Fruit fly (Drosophila melanogaster) whole organism, adult: ENCODE measurements around the gene CG17982.

ENCODE experiments used
- CG12768 ChIP-seq: fragments of 200-800 bp; sonication (Bioruptor generic); optimal IDR thresholded peaks from 2 replicates; lab custom pipeline; 2017; ENCODE audit warnings: missing biosample characterization, missing genetic modification characterization, mild to moderate bottlenecking, moderate library complexity, missing genetic modification reagents
- CG14711 ChIP-seq: fragments of 200-800 bp; sonication (Bioruptor generic); optimal IDR thresholded peaks from 2 replicates; lab custom pipeline; 2018; ENCODE audit warnings: missing biosample characterization, mild to moderate bottlenecking, missing genetic modification characterization, moderate library complexity
- CG1620 ChIP-seq: fragments of 200-800 bp; sonication (Bioruptor generic); optimal IDR thresholded peaks from 2 replicates; lab custom pipeline; 2016; ENCODE audit warnings: missing biosample characterization, missing genetic modification characterization
- CG33017 ChIP-seq: fragments of 200-800 bp; sonication (Bioruptor generic); optimal IDR thresholded peaks from 2 replicates; lab custom pipeline; 2018; ENCODE audit warnings: missing biosample characterization, mild to moderate bottlenecking, missing genetic modification characterization, moderate library complexity
- CG5204 ChIP-seq: fragments of 200-800 bp; sonication (Bioruptor generic); optimal IDR thresholded peaks from 2 replicates; lab custom pipeline; 2016; ENCODE audit warnings: missing biosample characterization, missing genetic modification characterization
- CG7045 ChIP-seq: fragments of 200-800 bp; sonication (Bioruptor generic); optimal IDR thresholded peaks from 2 replicates; lab custom pipeline; 2017; ENCODE audit warnings: missing biosample characterization, mild to moderate bottlenecking, missing genetic modification characterization
- CG7101 ChIP-seq: fragments of 200-800 bp; sonication (Bioruptor generic); optimal IDR thresholded peaks from 2 replicates; lab custom pipeline; 2018; ENCODE audit warnings: missing biosample characterization, mild to moderate bottlenecking, missing genetic modification characterization, moderate library complexity
- Clk ChIP-seq: fragments of 200-800 bp; sonication (Bioruptor generic); optimal IDR thresholded peaks from 2 replicates; lab custom pipeline; 2017; ENCODE audit warnings: missing biosample characterization, missing genetic modification characterization
- Mnt ChIP-seq: fragments of 200-800 bp; sonication (Bioruptor generic); optimal IDR thresholded peaks from 2 replicates; lab custom pipeline; 2016; ENCODE audit warnings: missing biosample characterization, mild to moderate bottlenecking, missing genetic modification characterization
- bab1 ChIP-seq: fragments of 200-800 bp; sonication (Bioruptor generic); optimal IDR thresholded peaks from 3 replicates; lab custom pipeline; 2019; ENCODE audit warnings: missing biosample characterization, mild to moderate bottlenecking, missing genetic modification characterization, moderate library complexity
- cnc ChIP-seq, 2 experiments: fragments of >200 bp; optimal IDR thresholded peaks; 2 replicates each; lab custom pipeline; 2017
- kay ChIP-seq: fragments of 200-800 bp; sonication (Bioruptor generic); peaks from one replicate; lab custom pipeline; 2016; ENCODE audit warnings: missing biosample characterization, missing genetic modification characterization, borderline replicate concordance
- toe ChIP-seq: fragments of 200-800 bp; sonication (Bioruptor generic); optimal IDR thresholded peaks from 2 replicates; lab custom pipeline; 2016; ENCODE audit warnings: missing biosample characterization, missing genetic modification characterization

DNA sequence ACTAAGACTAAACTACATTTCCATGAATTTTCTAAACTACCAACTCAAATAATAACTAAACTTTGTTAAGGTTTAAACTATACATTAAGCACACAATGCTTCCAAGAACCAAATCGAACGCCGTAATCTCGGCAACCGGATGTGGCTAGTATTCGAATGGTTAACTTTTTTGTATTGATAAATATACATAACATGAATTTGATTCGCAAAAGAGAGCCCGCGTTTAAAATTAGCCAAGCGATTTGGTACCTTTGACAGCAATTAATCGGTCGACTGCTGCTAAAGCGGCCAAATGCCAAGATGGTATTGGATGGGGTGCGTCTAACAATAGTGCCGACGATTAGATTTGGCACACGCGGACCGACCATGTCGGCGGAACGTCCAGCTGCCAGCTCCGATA, 4.0 kb upstream of the CG17982 start, which contains the start of gene CG15336:
- no peak for TF ChIP-seq toe
- no peak for TF ChIP-seq Mnt (GFP tag; lab: Kevin White, UChicago)
- no peak for TF ChIP-seq cnc (optimal IDR thresholded peaks at IDR 0.05; lab: Kevin White, UChicago)
- no peak for TF ChIP-seq CG7045 (GFP tag; lab: Kevin White, UChicago)
- no peak for TF ChIP-seq kay (GFP tag; lab: Kevin White, UChicago)
- no peak for TF ChIP-seq CG7101 (tag; lab: Kevin White, UChicago)
- no peak for TF ChIP-seq CG14711
- TF ChIP-seq bab1 (GFP tag; lab: Kevin White, UChicago), result no peak
- no peak for TF ChIP-seq Clk
- no peak for TF ChIP-seq CG5204 (GFP tag; lab: Kevin White, UChicago)
- TF ChIP-seq CG12768 (GFP tag; lab: Kevin White, UChicago), result no peak
- TF ChIP-seq CG33017 (tag; lab: Kevin White, UChicago), result no peak
- no peak for TF ChIP-seq CG1620 (GFP tag; lab: Kevin White, UChicago)
